Worm (Caenorhabditis elegans) whole organism, L3 larva: ENCODE measurements around the gene sex-1.

Experiments used
- nhr-11 ChIP-seq: fragments of 150-350 bp; optimal IDR thresholded peaks from 2 replicates; lab custom pipeline; 2014; ENCODE audit warnings: missing biosample characterization, missing genetic modification characterization
- nhr-23 ChIP-seq: fragments of 150-350 bp; optimal IDR thresholded peaks from 2 replicates; lab custom pipeline; 2014; ENCODE audit warnings: missing biosample characterization, missing genetic modification reagents, missing genetic modification characterization

DNA sequence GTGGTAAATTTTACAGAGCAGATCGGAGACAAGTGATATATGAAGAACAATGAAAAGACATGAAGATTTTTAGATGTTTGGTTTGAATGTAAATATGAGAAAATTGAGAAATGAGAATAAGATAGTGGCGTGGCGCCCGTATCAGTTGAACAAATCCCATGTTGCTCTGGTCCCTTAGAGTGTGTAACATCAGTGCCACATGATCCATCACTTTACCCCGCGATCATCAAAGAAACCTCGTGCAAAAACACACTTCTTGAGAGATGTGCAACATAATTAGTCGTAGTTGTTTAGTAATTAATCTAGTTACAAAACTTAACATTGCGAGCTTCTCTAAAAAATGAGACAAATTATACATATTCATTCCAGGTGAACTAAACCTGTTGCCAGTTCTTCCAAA is 48.8 kb upstream of the sex-1 start:
- TF ChIP-seq nhr-11 (tag; lab: Kevin White, UChicago) (no peak), nhr-23 (tag; lab: Kevin White, UChicago) (no peak)
